Fruit fly (Drosophila melanogaster) whole organism, adult: ENCODE measurements around the gene Ptpa.
"Not testable (repeated sequence)": the region's sequence is repeated elsewhere in the genome, so short reads cannot be mapped to it uniquely, and the experiment has no call there.

Source experiments
- CG11617 ChIP-seq: fragments of 200-800 bp; sonication (Bioruptor generic); optimal IDR thresholded peaks from 2 replicates; lab custom pipeline; 2017; ENCODE audit warnings: mild to moderate bottlenecking, missing biosample characterization, missing genetic modification reagents, missing genetic modification characterization
- CG12768 ChIP-seq: fragments of 200-800 bp; sonication (Bioruptor generic); optimal IDR thresholded peaks from 2 replicates; lab custom pipeline; 2017; ENCODE audit warnings: missing biosample characterization, missing genetic modification characterization, mild to moderate bottlenecking, moderate library complexity, missing genetic modification reagents
- CG14711 ChIP-seq: fragments of 200-800 bp; sonication (Bioruptor generic); optimal IDR thresholded peaks from 2 replicates; lab custom pipeline; 2018; ENCODE audit warnings: missing biosample characterization, mild to moderate bottlenecking, missing genetic modification characterization, moderate library complexity
- CG1620 ChIP-seq: fragments of 200-800 bp; sonication (Bioruptor generic); optimal IDR thresholded peaks from 2 replicates; lab custom pipeline; 2016; ENCODE audit warnings: missing biosample characterization, missing genetic modification characterization
- CG33017 ChIP-seq: fragments of 200-800 bp; sonication (Bioruptor generic); optimal IDR thresholded peaks from 2 replicates; lab custom pipeline; 2018; ENCODE audit warnings: missing biosample characterization, mild to moderate bottlenecking, missing genetic modification characterization, moderate library complexity
- CG5204 ChIP-seq: fragments of 200-800 bp; sonication (Bioruptor generic); optimal IDR thresholded peaks from 2 replicates; lab custom pipeline; 2016; ENCODE audit warnings: missing biosample characterization, missing genetic modification characterization
- CG7045 ChIP-seq: fragments of 200-800 bp; sonication (Bioruptor generic); optimal IDR thresholded peaks from 2 replicates; lab custom pipeline; 2017; ENCODE audit warnings: missing biosample characterization, mild to moderate bottlenecking, missing genetic modification characterization
- CG7101 ChIP-seq: fragments of 200-800 bp; sonication (Bioruptor generic); optimal IDR thresholded peaks from 2 replicates; lab custom pipeline; 2018; ENCODE audit warnings: missing biosample characterization, mild to moderate bottlenecking, missing genetic modification characterization, moderate library complexity
- Clk ChIP-seq: fragments of 200-800 bp; sonication (Bioruptor generic); optimal IDR thresholded peaks from 2 replicates; lab custom pipeline; 2017; ENCODE audit warnings: missing biosample characterization, missing genetic modification characterization
- Crg-1 ChIP-seq: fragments of 200-800 bp; sonication (Bioruptor generic); optimal IDR thresholded peaks from 2 replicates; lab custom pipeline; 2016; ENCODE audit warnings: missing biosample characterization, missing genetic modification characterization
- Hr96 ChIP-seq: fragments of 200-800 bp; sonication (Bioruptor generic); optimal IDR thresholded peaks from 2 replicates; lab custom pipeline; 2016; ENCODE audit warnings: missing biosample characterization, missing genetic modification characterization
- Mnt ChIP-seq: fragments of 200-800 bp; sonication (Bioruptor generic); optimal IDR thresholded peaks from 2 replicates; lab custom pipeline; 2016; ENCODE audit warnings: missing biosample characterization, mild to moderate bottlenecking, missing genetic modification characterization
- bab1 ChIP-seq: fragments of 200-800 bp; sonication (Bioruptor generic); optimal IDR thresholded peaks from 3 replicates; lab custom pipeline; 2019; ENCODE audit warnings: missing biosample characterization, mild to moderate bottlenecking, missing genetic modification characterization, moderate library complexity
- cic ChIP-seq: fragments of 200-800 bp; sonication (Bioruptor generic); optimal IDR thresholded peaks from 2 replicates; lab custom pipeline; 2017; ENCODE audit warnings: missing biosample characterization, mild to moderate bottlenecking, missing genetic modification characterization, moderate library complexity
- cnc ChIP-seq, 2 experiments: fragments of >200 bp; optimal IDR thresholded peaks; 2 replicates each; lab custom pipeline; 2017
- kay ChIP-seq: fragments of 200-800 bp; sonication (Bioruptor generic); peaks from one replicate; lab custom pipeline; 2016; ENCODE audit warnings: missing biosample characterization, missing genetic modification characterization, borderline replicate concordance
- ovo ChIP-seq: fragments of 200-800 bp; sonication (Bioruptor generic); optimal IDR thresholded peaks from 2 replicates; lab custom pipeline; 2016; ENCODE audit warnings: missing biosample characterization, missing genetic modification characterization
- pad ChIP-seq: fragments of 200-800 bp; sonication (Bioruptor generic); optimal IDR thresholded peaks from 3 replicates; lab custom pipeline; 2017; ENCODE audit warnings: missing biosample characterization, missing genetic modification characterization, mild to moderate bottlenecking, moderate library complexity, missing genetic modification reagents
- tj ChIP-seq: fragments of 200-800 bp; sonication (Bioruptor generic); optimal IDR thresholded peaks from 3 replicates; lab custom pipeline; 2017; ENCODE audit warnings: missing biosample characterization, mild to moderate bottlenecking, missing genetic modification characterization, moderate library complexity
- toe ChIP-seq: fragments of 200-800 bp; sonication (Bioruptor generic); optimal IDR thresholded peaks from 2 replicates; lab custom pipeline; 2016; ENCODE audit warnings: missing biosample characterization, missing genetic modification characterization

The Ptpa gene

DNA sequence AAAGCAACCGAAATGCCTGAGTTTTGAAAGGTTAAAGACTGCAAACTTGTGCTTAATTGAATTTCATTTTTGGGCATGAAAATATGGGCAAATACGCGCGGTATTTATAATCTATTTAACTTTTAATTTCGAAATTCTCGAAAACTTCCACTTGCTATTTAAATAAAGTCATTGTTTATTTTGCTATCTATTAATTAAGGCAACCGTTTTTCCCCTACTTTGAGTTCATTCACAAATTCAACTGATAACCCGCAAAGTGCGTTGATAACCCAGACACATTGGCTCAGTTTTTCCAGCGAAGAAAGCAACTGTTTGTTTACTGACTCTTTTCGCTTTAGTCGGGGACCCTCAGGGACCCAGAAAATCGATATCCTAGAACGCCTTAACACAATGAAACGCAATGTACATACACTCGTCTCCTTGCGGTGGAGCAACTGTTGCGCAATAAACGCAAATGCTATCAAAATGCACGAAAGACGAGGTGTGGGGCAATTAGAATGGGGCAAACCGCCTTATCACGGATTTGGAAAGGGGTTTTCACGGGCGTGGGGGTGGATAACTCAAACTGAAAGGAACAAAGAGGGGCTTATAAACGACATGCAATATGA, 4.9 kb upstream of the Ptpa start:
- TF ChIP-seq Clk (no peak), kay (GFP tag; lab: Kevin White, UChicago) (peak; percentile 25)

DNA sequence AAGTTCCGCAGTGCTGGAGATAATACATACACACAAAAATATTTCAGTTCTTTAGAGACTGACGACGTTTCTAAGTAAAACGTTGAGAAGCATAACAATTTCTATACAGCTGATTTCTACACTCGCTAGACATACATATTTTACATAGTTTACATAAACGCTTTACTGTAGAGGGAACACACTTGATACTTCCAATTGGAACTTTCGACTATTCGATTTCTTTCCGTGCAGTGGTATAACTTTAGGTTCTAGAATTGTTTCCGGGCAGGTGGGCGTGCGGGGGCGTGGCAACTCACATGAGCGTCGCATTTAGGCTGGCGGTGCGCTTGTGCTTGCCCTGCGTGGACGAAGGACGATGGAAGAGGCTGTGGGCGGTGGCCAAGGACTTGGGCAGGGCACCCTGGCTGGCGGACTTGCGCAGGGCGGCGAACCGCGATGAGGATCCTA, 4.3 kb upstream of the Ptpa start:
- TF ChIP-seq Clk (peak; percentile 2), tj (GFP tag; lab: Kevin White, UChicago) (peak; percentile 1), CG7101 (tag; lab: Kevin White, UChicago) (peak; percentile 37), bab1 (peak; percentile 18), CG33017 (no peak), CG14711 (peak; percentile 13), CG1620 (peak; percentile 35), CG11617 (GFP tag; lab: Kevin White, UChicago) (peak; percentile 23), CG7045 (GFP tag; lab: Kevin White, UChicago) (no peak)

DNA sequence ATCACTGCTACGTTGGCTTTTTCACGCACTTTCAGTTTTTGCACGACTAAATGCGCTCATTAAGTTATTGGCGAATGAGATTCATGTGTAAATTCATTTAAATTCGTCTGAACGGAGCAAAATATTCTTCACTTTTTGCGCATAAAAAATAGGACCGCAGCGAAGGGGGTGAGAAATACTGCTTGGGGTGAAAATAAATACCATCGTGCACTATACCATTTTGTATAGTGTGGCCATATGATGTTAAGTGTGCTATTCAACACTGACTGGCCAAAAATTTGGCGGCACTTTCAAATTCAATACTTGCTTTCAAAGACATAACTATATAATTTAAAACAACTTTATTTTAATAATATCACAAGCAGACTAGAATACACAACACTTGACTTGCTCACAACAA, 3.6 kb upstream of the Ptpa start, which contains the start of gene GramD1B:
TSS of gene GramD1B (minus strand) at position 131 of the 400 bp plus-strand sequence.
- TF ChIP-seq ovo (GFP tag; lab: Kevin White, UChicago) (peak; percentile 17), CG7045 (GFP tag; lab: Kevin White, UChicago) (no peak), CG14711 (peak; percentile 50), pad (GFP tag; lab: Kevin White, UChicago) (peak; percentile 43), toe (no peak), CG33017 (no peak), bab1 (peak; percentile 51), cnc (optimal IDR thresholded peaks at IDR 0.05; lab: Kevin White, UChicago) (no peak), Mnt (GFP tag; lab: Kevin White, UChicago) (peak; percentile 34), kay (GFP tag; lab: Kevin White, UChicago) (peak; percentile 57), CG7101 (tag; lab: Kevin White, UChicago) (peak; percentile 57), CG1620 (peak; percentile 26), CG12768 (GFP tag; lab: Kevin White, UChicago) (peak; percentile 23), tj (GFP tag; lab: Kevin White, UChicago) (no peak), cic (GFP tag; lab: Kevin White, UChicago) (no peak), Hr96 (no peak), CG11617 (GFP tag; lab: Kevin White, UChicago) (no peak), Crg-1 (peak; percentile 54)

DNA sequence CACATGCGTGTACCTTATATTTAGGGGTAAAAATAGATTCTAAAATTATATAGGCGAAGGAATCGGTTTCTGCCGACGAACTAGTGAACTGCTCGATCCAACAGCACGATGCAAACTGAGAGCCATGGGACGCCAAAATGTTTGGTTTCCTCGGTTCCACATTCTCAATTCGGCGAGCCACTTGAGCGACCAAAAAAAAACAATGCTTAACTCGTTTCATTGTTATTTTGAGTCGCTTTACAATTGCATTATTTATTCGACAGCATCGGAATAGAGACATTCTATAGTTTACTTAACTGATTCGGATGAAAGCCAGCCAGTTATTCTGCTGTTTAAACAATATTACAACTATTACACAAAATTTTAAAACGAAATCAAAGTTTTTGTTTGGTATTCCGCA, 1.2 kb upstream of the Ptpa start, which contains the start of gene CG15412:
TSS of gene CG15412 (minus strand) at position 101 of the 400 bp plus-strand sequence.
- no peak for TF ChIP-seq cnc (optimal IDR thresholded peaks at IDR 0.05; lab: Kevin White, UChicago)
- TF ChIP-seq ovo (GFP tag; lab: Kevin White, UChicago) = no peak
- TF ChIP-seq CG7045 (GFP tag; lab: Kevin White, UChicago) = no peak
- TF ChIP-seq toe = no peak
- no peak for TF ChIP-seq Clk
- TF ChIP-seq CG5204 (GFP tag; lab: Kevin White, UChicago) = no peak
- no peak for TF ChIP-seq CG33017
- TF ChIP-seq pad (GFP tag; lab: Kevin White, UChicago) = no peak
- no peak for TF ChIP-seq Crg-1
- TF ChIP-seq cic (GFP tag; lab: Kevin White, UChicago) = no peak
- TF ChIP-seq CG1620 = no peak
- no peak for TF ChIP-seq Hr96

DNA sequence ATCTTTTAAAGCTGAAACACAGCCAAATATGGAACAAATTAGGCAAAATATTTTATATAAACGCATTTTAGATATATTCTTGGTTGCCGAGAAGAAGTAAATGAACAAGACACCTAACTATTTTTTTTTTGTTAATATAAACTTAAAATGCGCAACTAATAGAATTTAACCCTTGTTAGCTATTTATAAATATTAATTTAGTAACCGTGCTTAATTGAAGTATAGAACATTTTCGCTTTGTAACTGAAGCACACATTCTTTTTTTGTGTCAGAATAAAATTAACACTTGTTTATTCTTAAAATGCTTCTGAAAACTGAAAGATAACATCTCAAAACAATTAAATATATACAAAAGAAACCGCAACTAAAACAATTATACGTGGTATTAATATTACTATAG, 10.8 kb downstream of the Ptpa start, which contains the start of gene Sfp23F:
TSS of gene Sfp23F (minus strand) at position 101 of the 400 bp plus-strand sequence.
- TF ChIP-seq CG12768 (GFP tag; lab: Kevin White, UChicago) = no peak
- no peak for TF ChIP-seq Hr96
- no peak for TF ChIP-seq ovo (GFP tag; lab: Kevin White, UChicago)
- no peak for TF ChIP-seq cic (GFP tag; lab: Kevin White, UChicago)
- no peak for TF ChIP-seq CG33017
- no peak for TF ChIP-seq cnc (optimal IDR thresholded peaks at IDR 0.05; lab: Kevin White, UChicago)
- no peak for TF ChIP-seq pad (GFP tag; lab: Kevin White, UChicago)
- TF ChIP-seq Clk = no peak
- no peak for TF ChIP-seq Crg-1
- TF ChIP-seq bab1 = no peak
- TF ChIP-seq kay (GFP tag; lab: Kevin White, UChicago) = no peak
- no peak for TF ChIP-seq CG11617 (GFP tag; lab: Kevin White, UChicago)
- TF ChIP-seq toe = no peak
- no peak for TF ChIP-seq CG14711
- TF ChIP-seq CG5204 (GFP tag; lab: Kevin White, UChicago) = no peak
- TF ChIP-seq CG7045 (GFP tag; lab: Kevin White, UChicago) = no peak

DNA sequence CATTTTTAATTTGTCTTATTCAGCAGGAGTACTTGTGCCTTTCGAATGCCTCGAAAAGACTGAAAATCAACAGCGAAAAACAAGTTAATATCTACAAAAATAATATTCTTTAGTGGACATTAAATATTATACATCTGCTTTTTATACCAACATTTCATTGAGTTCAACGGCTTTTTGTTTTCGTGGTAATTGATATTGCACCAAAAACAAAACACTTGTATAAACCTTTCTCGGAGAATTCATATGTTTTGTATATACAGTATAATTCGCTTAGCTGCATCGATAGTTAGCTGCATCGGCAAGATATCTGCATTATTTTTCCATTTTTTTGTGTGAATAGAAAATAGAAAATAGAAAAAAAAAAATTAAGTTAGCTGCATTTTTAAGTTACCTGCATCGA, 11.6 kb downstream of the Ptpa start, which contains the start of gene CG42460:
TSS of gene CG42460 (minus strand) at position 101 of the 400 bp plus-strand sequence.
- not testable (repeated sequence) for TF ChIP-seq CG7045 (GFP tag; lab: Kevin White, UChicago); CG7101 (tag; lab: Kevin White, UChicago); CG12768 (GFP tag; lab: Kevin White, UChicago)

DNA sequence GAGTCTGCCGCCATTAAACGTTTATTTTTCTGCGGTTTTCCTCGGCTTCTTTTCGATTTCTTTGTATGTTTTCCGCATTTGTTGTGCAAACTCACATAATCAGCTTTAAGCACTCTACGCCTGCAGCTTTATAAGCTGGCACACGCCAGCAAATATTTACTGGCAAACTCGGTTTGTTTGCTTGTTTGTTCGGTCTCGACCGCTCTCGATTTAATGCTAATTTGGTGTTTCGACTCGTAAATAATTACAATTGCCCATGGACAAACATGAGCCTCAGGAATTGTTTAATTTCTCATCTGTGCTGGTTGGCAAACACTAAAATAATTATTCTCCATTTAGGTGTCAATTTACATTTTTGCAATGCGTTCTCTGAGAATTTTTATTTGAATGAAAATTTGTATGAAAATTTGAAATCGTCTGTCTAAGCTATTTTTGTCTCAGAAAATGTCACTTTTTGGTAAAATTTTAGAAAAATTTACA, 20.8 kb downstream of the Ptpa start, which contains the start of gene CG34175:
TSS of gene CG34175 (plus strand) at position 430 of the 480 bp plus-strand sequence.
- no peak for TF ChIP-seq CG33017
- TF ChIP-seq CG1620 = no peak
- no peak for TF ChIP-seq CG12768 (GFP tag; lab: Kevin White, UChicago)
- TF ChIP-seq tj (GFP tag; lab: Kevin White, UChicago) = no peak
- TF ChIP-seq toe = no peak
